Worm (Caenorhabditis elegans) whole organism, L4 larva: ENCODE results near the gene R04E5.8.

Source experiments
- F26F4.8 ChIP-seq: fragments of 200-800 bp; sonication (Bioruptor generic); conservative IDR thresholded peaks from 2 replicates; pipeline ENCODE4 v1.3.6; 2022; ENCODE audit warnings: missing genetic modification characterization, missing compliant biosample characterization
- F49E8.2 ChIP-seq: sonication (generic microtip); optimal IDR thresholded peaks from 2 replicates; lab custom pipeline; 2016; ENCODE audit warnings: missing compliant biosample characterization, mild to moderate bottlenecking, missing genetic modification characterization, borderline replicate concordance
- R02D3.7 ChIP-seq: fragments of 150-350 bp; sonication (generic microtip); optimal IDR thresholded peaks from 3 replicates; lab custom pipeline; 2014; ENCODE audit warnings: missing biosample characterization, missing genetic modification characterization
- T20F7.1 ChIP-seq: fragments of 200-800 bp; sonication (Bioruptor generic); optimal IDR thresholded peaks from 2 replicates; lab custom pipeline; 2018; ENCODE audit warnings: mild to moderate bottlenecking, missing genetic modification characterization, missing compliant biosample characterization
- Y105C5A.15 ChIP-seq: fragments of 200-800 bp; sonication (Bioruptor generic); IDR thresholded peaks from 2 replicates; pipeline ENCODE4 v1.3.6; 2022; ENCODE audit warnings: missing genetic modification characterization, missing compliant biosample characterization
- ZK337.2 ChIP-seq: fragments of 200-800 bp; sonication (Bioruptor generic); IDR thresholded peaks from 2 replicates; pipeline ENCODE4 v1.3.6; 2022; ENCODE audit warnings: missing genetic modification reagents, missing genetic modification characterization, missing compliant biosample characterization
- ZK546.5 ChIP-seq, 2 experiments: sonication (generic microtip); optimal IDR thresholded peaks; 2 replicates each; lab custom pipeline; 2017; ENCODE audit warnings: missing biosample characterization in 2 of 2, missing genetic modification characterization in 2 of 2
- arid-1 ChIP-seq: fragments of 200-800 bp; sonication (Bioruptor generic); conservative IDR thresholded peaks from 2 replicates; pipeline ENCODE4 v1.3.6; 2022; ENCODE audit warnings: missing genetic modification reagents, missing genetic modification characterization, missing compliant biosample characterization
- attf-4 ChIP-seq: sonication (generic microtip); optimal IDR thresholded peaks from 3 replicates; lab custom pipeline; 2017; ENCODE audit warnings: missing biosample characterization, missing genetic modification characterization
- ceh-20 ChIP-seq: fragments of 200-800 bp; sonication (Bioruptor generic); IDR thresholded peaks from 2 replicates; pipeline ENCODE4 v1.3.6; 2022; ENCODE audit warnings: missing genetic modification reagents, missing genetic modification characterization, missing compliant biosample characterization
- ceh-62 ChIP-seq: sonication (generic microtip); optimal IDR thresholded peaks from 2 replicates; lab custom pipeline; 2017; ENCODE audit warnings: missing biosample characterization, missing genetic modification characterization
- ces-1 ChIP-seq: fragments of 150-350 bp; sonication (generic microtip); optimal IDR thresholded peaks from 4 replicates; lab custom pipeline; 2014; ENCODE audit warnings: missing biosample characterization, missing genetic modification reagents, missing genetic modification characterization
- daf-16 ChIP-seq, 3 experiments: sonication (generic microtip); optimal IDR thresholded peaks; 2 replicates each; lab custom pipeline; 2016 to 2017; ENCODE audit warnings: missing genetic modification characterization in 3 of 3, missing genetic modification reagents in 3 of 3, mild to moderate bottlenecking in 2 of 3, missing compliant biosample characterization in 2 of 3, missing biosample characterization in 1 of 3, moderate library complexity in 1 of 3
- dmd-6 ChIP-seq: fragments of 200-800 bp; sonication (Bioruptor generic); IDR thresholded peaks from 2 replicates; pipeline ENCODE4 v1.3.6; 2022; ENCODE audit warnings: missing genetic modification reagents, missing genetic modification characterization, missing compliant biosample characterization
- dve-1 ChIP-seq: sonication (generic microtip); optimal IDR thresholded peaks from 2 replicates; lab custom pipeline; 2017; ENCODE audit warnings: antibody characterized with exemption, mild to moderate bottlenecking, missing genetic modification characterization, missing compliant biosample characterization; ENCODE audit not compliant: insufficient read depth
- egl-43 ChIP-seq: fragments of 200-800 bp; sonication (Bioruptor generic); IDR thresholded peaks from 2 replicates; pipeline ENCODE4 v1.3.6; 2022; ENCODE audit warnings: missing genetic modification reagents, missing genetic modification characterization, missing compliant biosample characterization
- gei-8 ChIP-seq: fragments of 200-800 bp; sonication (Bioruptor generic); optimal IDR thresholded peaks from 2 replicates; lab custom pipeline; 2018; ENCODE audit warnings: mild to moderate bottlenecking, missing genetic modification characterization, missing compliant biosample characterization
- hlh-11 ChIP-seq: fragments of 200-800 bp; sonication (Bioruptor generic); optimal IDR thresholded peaks from 2 replicates; lab custom pipeline; 2018; ENCODE audit warnings: mild to moderate bottlenecking, missing genetic modification characterization, missing compliant biosample characterization
- hlh-30 ChIP-seq: sonication (generic microtip); optimal IDR thresholded peaks from 2 replicates; lab custom pipeline; 2017; ENCODE audit warnings: antibody characterized with exemption, mild to moderate bottlenecking, missing genetic modification characterization, missing compliant biosample characterization; ENCODE audit not compliant: insufficient read depth
- lin-1 ChIP-seq: fragments of 200-800 bp; sonication (Bioruptor generic); IDR thresholded peaks from 2 replicates; pipeline ENCODE4 v1.3.6; 2022; ENCODE audit warnings: missing genetic modification reagents, missing genetic modification characterization, missing compliant biosample characterization
- lin-13 ChIP-seq: fragments of 150-350 bp; optimal IDR thresholded peaks from 2 replicates; lab custom pipeline; 2014; ENCODE audit warnings: missing biosample characterization, missing genetic modification reagents, missing genetic modification characterization
- lin-15B ChIP-seq: fragments of 150-350 bp; sonication (generic microtip); optimal IDR thresholded peaks from 3 replicates; lab custom pipeline; 2014; ENCODE audit warnings: missing biosample characterization, missing genetic modification characterization
- mdl-1 ChIP-seq, 2 experiments: fragments of 150-350 bp in 1 of 2; sonication (generic microtip) in 1 of 2; optimal IDR thresholded peaks; 2 replicates each; lab custom pipeline; 2014 to 2017; ENCODE audit warnings: missing biosample characterization in 2 of 2, missing genetic modification characterization in 2 of 2
- mdt-29 ChIP-seq: fragments of 200-800 bp; sonication (Bioruptor generic); IDR thresholded peaks from 2 replicates; pipeline ENCODE4 v1.3.6; 2022; ENCODE audit warnings: missing genetic modification reagents, missing genetic modification characterization, missing compliant biosample characterization
- mxl-2 ChIP-seq: fragments of 200-800 bp; sonication (Bioruptor generic); conservative IDR thresholded peaks from 2 replicates; pipeline ENCODE4 v1.3.6; 2022; ENCODE audit warnings: missing genetic modification reagents, missing genetic modification characterization, missing compliant biosample characterization
- mxl-3 ChIP-seq: fragments of 200-800 bp; sonication (Bioruptor generic); optimal IDR thresholded peaks from 2 replicates; lab custom pipeline; 2018; ENCODE audit warnings: mild to moderate bottlenecking, missing genetic modification characterization, missing compliant biosample characterization
- nhr-102 ChIP-seq: sonication (generic microtip); optimal IDR thresholded peaks from 2 replicates; lab custom pipeline; 2016; ENCODE audit warnings: mild to moderate bottlenecking, missing genetic modification characterization, moderate library complexity, missing compliant biosample characterization
- nhr-111 ChIP-seq: fragments of 200-800 bp; sonication (Bioruptor generic); optimal IDR thresholded peaks from 2 replicates; lab custom pipeline; 2018; ENCODE audit warnings: mild to moderate bottlenecking, missing genetic modification characterization, missing compliant biosample characterization
- nhr-237 ChIP-seq: sonication (generic microtip); optimal IDR thresholded peaks from 2 replicates; lab custom pipeline; 2017; ENCODE audit warnings: missing biosample characterization, missing genetic modification characterization
- nhr-25 ChIP-seq: sonication (generic microtip); optimal IDR thresholded peaks from 2 replicates; lab custom pipeline; 2017; ENCODE audit warnings: missing genetic modification characterization, mild to moderate bottlenecking, missing compliant biosample characterization, antibody characterized with exemption, moderate library complexity, borderline replicate concordance; ENCODE audit not compliant: insufficient read depth
- nhr-42 ChIP-seq: fragments of 200-800 bp; sonication (Bioruptor generic); IDR thresholded peaks from 2 replicates; pipeline ENCODE4 v1.3.6; 2022; ENCODE audit warnings: missing genetic modification characterization, missing compliant biosample characterization
- nhr-48 ChIP-seq: sonication (generic microtip); optimal IDR thresholded peaks from 2 replicates; lab custom pipeline; 2016; ENCODE audit warnings: mild to moderate bottlenecking, missing genetic modification characterization, missing compliant biosample characterization
- nhr-6 ChIP-seq: fragments of 150-350 bp; optimal IDR thresholded peaks from 2 replicates; lab custom pipeline; 2014; ENCODE audit warnings: missing biosample characterization, missing genetic modification characterization
- nhr-77 ChIP-seq: fragments of 150-350 bp; optimal IDR thresholded peaks from 2 replicates; lab custom pipeline; 2014; ENCODE audit warnings: missing biosample characterization, missing genetic modification characterization
- pqm-1 ChIP-seq: sonication (generic microtip); optimal IDR thresholded peaks from 2 replicates; lab custom pipeline; 2017; ENCODE audit warnings: missing biosample characterization, missing genetic modification characterization
- saeg-2 ChIP-seq: fragments of 200-800 bp; sonication (Bioruptor generic); IDR thresholded peaks from 2 replicates; pipeline ENCODE4 v1.3.6; 2022; ENCODE audit warnings: missing genetic modification reagents, missing genetic modification characterization, missing compliant biosample characterization
- skn-1 ChIP-seq: fragments of 150-350 bp; optimal IDR thresholded peaks from 2 replicates; lab custom pipeline; 2014; ENCODE audit warnings: missing biosample characterization, missing genetic modification characterization
- snpc-4 ChIP-seq: fragments of 150-350 bp; optimal IDR thresholded peaks from 2 replicates; lab custom pipeline; 2014; ENCODE audit warnings: missing biosample characterization, missing genetic modification characterization
- zip-11 ChIP-seq: fragments of 200-800 bp; sonication (Bioruptor generic); IDR thresholded peaks from 2 replicates; pipeline ENCODE4 v1.3.6; 2022; ENCODE audit warnings: missing genetic modification characterization, missing compliant biosample characterization

Gene R04E5.8

ce11 chrX:8835887-8836348, 30.0 kb upstream of the R04E5.8 start, which contains the start of gene C28G1.2 (continued):
- peak; percentile 80 for TF ChIP-seq nhr-6
- peak; percentile 88 for TF ChIP-seq mdt-29 (GFP tag; lab: Robert Waterston, UW)
- TF ChIP-seq ZK337.2 (GFP tag; lab: Robert Waterston, UW) = peak; percentile 81
- TF ChIP-seq nhr-111 (GFP tag; lab: Kevin White, UChicago) = peak; percentile 90
- TF ChIP-seq dve-1 = peak; percentile 95
- TF ChIP-seq lin-15B = no peak
- peak; percentile 82 for TF ChIP-seq nhr-48 (tag; lab: Kevin White, UChicago)
- peak; percentile 89 for TF ChIP-seq Y105C5A.15
- TF ChIP-seq attf-4 (tag; lab: Kevin White, UChicago) = peak; percentile 46
- peak; percentile 87 for TF ChIP-seq saeg-2 (GFP tag; lab: Robert Waterston, UW)
- TF ChIP-seq nhr-237 (tag; lab: Kevin White, UChicago) = no peak
- TF ChIP-seq F26F4.8 = peak; percentile 95
- TF ChIP-seq mxl-2 (GFP tag; lab: Robert Waterston, UW) = peak; percentile 86
- TF ChIP-seq lin-1 (GFP tag; lab: Robert Waterston, UW) = peak; percentile 83
- TF ChIP-seq ceh-62 (tag; lab: Kevin White, UChicago) = no peak
- TF ChIP-seq mdl-1 (tag; optimal IDR thresholded peaks at IDR 0.05; lab: Kevin White, UChicago) = peak; percentile 77 to 84
- peak; percentile 87 for TF ChIP-seq gei-8 (GFP tag; lab: Kevin White, UChicago)
- peak; percentile 79 for TF ChIP-seq nhr-25 (tag; lab: Kevin White, UChicago)
- peak; percentile 95 for TF ChIP-seq arid-1 (GFP tag; lab: Robert Waterston, UW)
- TF ChIP-seq ceh-20 (GFP tag; lab: Robert Waterston, UW) = peak; percentile 97
- peak; percentile 48 for TF ChIP-seq R02D3.7 (tag; lab: Kevin White, UChicago)
- TF ChIP-seq ZK546.5 (tag; optimal IDR thresholded peaks at IDR 0.05; lab: Kevin White, UChicago) = no peak
- peak; percentile 82 for TF ChIP-seq hlh-30 (tag; lab: Kevin White, UChicago)
- TF ChIP-seq hlh-11 (tag; lab: Kevin White, UChicago) = peak; percentile 88
- TF ChIP-seq zip-11 (GFP tag; lab: Robert Waterston, UW) = 0 out of 2 replicates have a peak, but pooled peaks have one; percentile 78
- TF ChIP-seq dmd-6 = peak; percentile 88
- TF ChIP-seq snpc-4 = peak; percentile 18
- TF ChIP-seq F49E8.2 (tag; lab: Kevin White, UChicago) = peak; percentile 47
- peak; percentile 78 for TF ChIP-seq T20F7.1
- TF ChIP-seq skn-1 (tag; lab: Kevin White, UChicago) = no peak
- peak; percentile 77 for TF ChIP-seq lin-13 (GFP tag; lab: Kevin White, UChicago)
- TF ChIP-seq nhr-102 (tag; lab: Kevin White, UChicago) = peak; percentile 88
- TF ChIP-seq egl-43 (GFP tag; lab: Robert Waterston, UW) = peak; percentile 99
- TF ChIP-seq pqm-1 (tag; lab: Kevin White, UChicago) = no peak
- TF ChIP-seq nhr-42 (GFP tag; lab: Robert Waterston, UW) = peak; percentile 88
- peak; percentile 87 for TF ChIP-seq mxl-3 (GFP tag; lab: Kevin White, UChicago)
- TF ChIP-seq nhr-77 (tag; lab: Kevin White, UChicago) = peak; percentile 87

- TF ChIP-seq nhr-77 (tag; lab: Kevin White, UChicago) = no peak
- TF ChIP-seq daf-16 (GFP tag; optimal IDR thresholded peaks at IDR 0.05; lab: Kevin White, UChicago) = no peak
- peak; percentile 45 for TF ChIP-seq daf-16 (tag; optimal IDR thresholded peaks at IDR 0.05; lab: Kevin White, UChicago)
- TF ChIP-seq pqm-1 (tag; lab: Kevin White, UChicago) = peak; percentile 81
- TF ChIP-seq ces-1 (GFP tag; lab: Kevin White, UChicago) = no peak
- TF ChIP-seq, all 104 proteins: peak for 2
These were observed 29.5 kb upstream of the R04E5.8 start, which contains the start of gene sec-15 for ce11 chrX:8835405-8835804. TSS of gene sec-15 (minus strand) at chrX:8835715.
